Worm (Caenorhabditis elegans) whole organism, L3 larva: ENCODE measurements around the gene pqn-87.

ENCODE experiments used
- jun-1 ChIP-seq: fragments of 150-350 bp; optimal IDR thresholded peaks from 2 replicates; lab custom pipeline; 2014; ENCODE audit warnings: missing biosample characterization, missing genetic modification reagents, missing genetic modification characterization
- mdl-1 ChIP-seq: fragments of 150-350 bp; optimal IDR thresholded peaks from 2 replicates; lab custom pipeline; 2014; ENCODE audit warnings: missing biosample characterization, missing genetic modification characterization
- nhr-77 ChIP-seq: fragments of 150-350 bp; optimal IDR thresholded peaks from 2 replicates; lab custom pipeline; 2014; ENCODE audit warnings: missing biosample characterization, missing genetic modification characterization
- unc-62 ChIP-seq: fragments of 150-350 bp; sonication (generic microtip); optimal IDR thresholded peaks from 4 replicates; lab custom pipeline; 2014; ENCODE audit warnings: missing biosample characterization, missing genetic modification reagents, missing genetic modification characterization
- ztf-11 ChIP-seq: fragments of 150-350 bp; optimal IDR thresholded peaks from 2 replicates; lab custom pipeline; 2014; ENCODE audit warnings: missing biosample characterization, missing genetic modification characterization

- no peak for TF ChIP-seq nhr-77
- TF ChIP-seq jun-1 = no peak
- TF ChIP-seq mdl-1 (tag; lab: Kevin White, UChicago) = no peak
- no peak for TF ChIP-seq unc-62 (GFP tag; lab: Kevin White, UChicago)
- no peak for TF ChIP-seq ztf-11 (tag; lab: Kevin White, UChicago)
These were observed 20.3 kb downstream of the pqn-87 start for ce11 chrII:12204617-12205016.
